Fruit fly (Drosophila melanogaster): ENCODE measurements around the gene PIG-P.

The PIG-P gene

dm6 chr3R:26036153-26037144, 21.6 kb downstream of the PIG-P start (continued):
- TF ChIP-seq CG9437 (GFP tag; optimal IDR thresholded peaks at IDR 0.05) = peak; percentile 89
- peak; percentile 100 for TF ChIP-seq dmrt11E (tag; optimal IDR thresholded peaks at IDR 0.05)
- TF ChIP-seq lov (optimal IDR thresholded peaks at IDR 0.05) = no peak
- TF ChIP-seq lov (GFP tag; IDR thresholded peaks at IDR 0.05) = peak; percentile 36; the same call in 2 of the 3 replicates
- no peak for TF ChIP-seq fu2 (GFP tag; optimal IDR thresholded peaks at IDR 0.05)
- TF ChIP-seq gem (tag; optimal IDR thresholded peaks at IDR 0.05) = peak; percentile 96
- TF ChIP-seq Asciz (GFP tag; optimal IDR thresholded peaks at IDR 0.05) = peak; percentile 89
- peak; percentile 19 for TF ChIP-seq pho (GFP tag; optimal IDR thresholded peaks at IDR 0.05)
- no peak for TF ChIP-seq al (GFP tag; IDR thresholded peaks at IDR 0.05)
- TF ChIP-seq CG2889 (GFP tag; IDR thresholded peaks at IDR 0.05) = no peak
- TF ChIP-seq lab (GFP tag; optimal IDR thresholded peaks at IDR 0.05) = peak; percentile 57
- TF ChIP-seq Nf-YA (GFP tag; IDR thresholded peaks at IDR 0.05) = no peak
- TF ChIP-seq vfl (GFP tag; optimal IDR thresholded peaks at IDR 0.05) = no peak
- TF ChIP-seq nau (GFP tag; optimal IDR thresholded peaks at IDR 0.05) = peak; percentile 78
- TF ChIP-seq cwo (GFP tag; optimal IDR thresholded peaks at IDR 0.05) = peak; percentile 62
- 0 out of 2 replicates have a peak, but pooled peaks have one; percentile 25 for TF ChIP-seq hbn (GFP tag; IDR thresholded peaks at IDR 0.05; ENCODE audit: partially characterized antibody)
- TF ChIP-seq NC2β (GFP tag; optimal IDR thresholded peaks at IDR 0.05) = peak; percentile 71
- TF ChIP-seq Fer2 (tag; optimal IDR thresholded peaks at IDR 0.05) = peak; percentile 45
- TF ChIP-seq CG15073 (GFP tag; optimal IDR thresholded peaks at IDR 0.05) = no peak
- TF ChIP-seq sens (GFP tag) = peak; percentile 99
- TF ChIP-seq CG1233 (GFP tag; optimal IDR thresholded peaks at IDR 0.05) = peak; percentile 90
- TF ChIP-seq z (GFP tag; IDR thresholded peaks at IDR 0.05) = peak; percentile 35; the same call in 1 of the 3 replicates
- TF ChIP-seq caup (GFP tag; optimal IDR thresholded peaks at IDR 0.05; ENCODE audit: severe bottlenecking) = peak; percentile 37
- TF ChIP-seq TFAM (GFP tag; optimal IDR thresholded peaks at IDR 0.05) = peak; percentile 75
- TF ChIP-seq Aef1 (GFP tag; IDR thresholded peaks at IDR 0.05) = 0 out of 3 replicates have a peak, but pooled peaks have one; percentile 22
- TF ChIP-seq salm (tag; optimal IDR thresholded peaks at IDR 0.05) = peak; percentile 81
- peak; percentile 96 for TF ChIP-seq CG2202 (tag; optimal IDR thresholded peaks at IDR 0.05)
- TF ChIP-seq lbe (GFP tag; optimal IDR thresholded peaks at IDR 0.05) = peak; percentile 71
- TF ChIP-seq Mad (GFP tag; optimal IDR thresholded peaks at IDR 0.05) = peak; percentile 64
- TF ChIP-seq BtbVII (GFP tag; optimal IDR thresholded peaks at IDR 0.05) = peak; percentile 50
- TF ChIP-seq dm (GFP tag; optimal IDR thresholded peaks at IDR 0.05) = peak; percentile 64
- no peak for TF ChIP-seq HmgD (GFP tag; optimal IDR thresholded peaks at IDR 0.05)
- no peak for TF ChIP-seq Dll (GFP tag; IDR thresholded peaks at IDR 0.05; ENCODE audit: partially characterized antibody)
- TF ChIP-seq Nf-YB (GFP tag; optimal IDR thresholded peaks at IDR 0.05) = peak; percentile 87
- TF ChIP-seq CG10274 (GFP tag; optimal IDR thresholded peaks at IDR 0.05) = peak; percentile 59
- TF ChIP-seq CG10462 (GFP tag; optimal IDR thresholded peaks at IDR 0.05) = peak; percentile 84
- TF ChIP-seq CG9215 (GFP tag; IDR thresholded peaks at IDR 0.05) = peak; percentile 21; the same call in 1 of the 2 replicates
- no peak for TF ChIP-seq CG16779 (GFP tag; IDR thresholded peaks at IDR 0.05)
- TF ChIP-seq lmd (GFP tag; IDR thresholded peaks at IDR 0.05) = no peak; the same call in 1 of the 2 replicates
- peak; percentile 89 for TF ChIP-seq CG11723 (GFP tag; optimal IDR thresholded peaks at IDR 0.05)
- TF ChIP-seq CG15696 (tag; optimal IDR thresholded peaks at IDR 0.05) = peak; percentile 99
- peak; percentile 28 for TF ChIP-seq CG3163 (GFP tag; optimal IDR thresholded peaks at IDR 0.05)
- peak; percentile 22 for TF ChIP-seq da (GFP tag; optimal IDR thresholded peaks at IDR 0.05)
- TF ChIP-seq Elba2 (GFP tag; optimal IDR thresholded peaks at IDR 0.05) = peak; percentile 51
- TF ChIP-seq H2.0 (GFP tag; IDR thresholded peaks at IDR 0.05) = peak; percentile 49; the same call in 1 of the 2 replicates
- peak; percentile 53 for TF ChIP-seq CG10654 (GFP tag; optimal IDR thresholded peaks at IDR 0.05)
- peak; percentile 98 for TF ChIP-seq Spps (tag; optimal IDR thresholded peaks at IDR 0.05)
- no peak for TF ChIP-seq CG13894 (tag; optimal IDR thresholded peaks at IDR 0.05)

Measured in whole organism, embryonic.